Worm (Caenorhabditis elegans): ENCODE measurements around the gene C05C10.2.
A peak's percentile ranks its signal among the peaks of the same experiment; 100 is the strongest.

The C05C10.2 gene

DNA sequence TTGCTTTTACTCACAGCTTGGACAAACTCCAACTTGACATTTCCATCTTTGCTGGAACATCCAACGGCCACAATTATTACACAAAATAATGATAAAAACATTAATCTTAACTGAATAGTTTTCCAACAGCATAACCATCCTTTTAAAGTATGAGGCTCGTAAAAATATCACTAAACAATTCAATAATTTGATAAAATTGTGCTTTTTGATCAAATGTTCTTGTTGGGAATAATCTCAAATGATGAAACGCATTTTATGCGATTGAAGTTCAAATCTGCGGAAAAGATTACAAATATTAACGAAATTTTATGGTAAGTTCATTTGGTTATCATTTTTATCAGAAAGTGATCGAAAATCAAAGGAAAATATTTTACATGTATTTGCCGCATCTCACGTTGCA, 1.6 kb upstream of the C05C10.2 start, which contains the start of gene pho-10:
TSS of gene pho-10 (minus strand) at position 101 of the 400 bp plus-strand sequence.
- no peak for TF ChIP-seq mcd-1 (GFP tag; IDR thresholded peaks at IDR 0.05)
- TF ChIP-seq nhr-120 (GFP tag; IDR thresholded peaks at IDR 0.05): no peak
- no peak for TF ChIP-seq hrde-1 (tag; optimal IDR thresholded peaks at IDR 0.05; ENCODE audit: borderline replicate concordance)
- TF ChIP-seq rpc-1 (optimal IDR thresholded peaks at IDR 0.05): no peak
- TF ChIP-seq rpc-1 (tag; optimal IDR thresholded peaks at IDR 0.05): no peak
- TF ChIP-seq madf-3 (GFP tag; IDR thresholded peaks at IDR 0.05): no peak
- TF ChIP-seq Y53G8AR.9 (GFP tag; conservative IDR thresholded peaks at IDR 0.05): no peak
- no peak for TF ChIP-seq bed-2 (GFP tag; IDR thresholded peaks at IDR 0.05)
- TF ChIP-seq Y95B8A.8 (GFP tag; IDR thresholded peaks at IDR 0.05): no peak
- no peak for TF ChIP-seq snpc-3.4 (tag; optimal IDR thresholded peaks at IDR 0.05)
- TF ChIP-seq madf-6 (GFP tag; IDR thresholded peaks at IDR 0.05): no peak
- TF ChIP-seq snpc-4 (GFP tag; optimal IDR thresholded peaks at IDR 0.05): no peak
- no peak for TF ChIP-seq snpc-4 (tag; optimal IDR thresholded peaks at IDR 0.05)
- no peak for TF ChIP-seq sdz-38 (tag; optimal IDR thresholded peaks at IDR 0.05)

DNA sequence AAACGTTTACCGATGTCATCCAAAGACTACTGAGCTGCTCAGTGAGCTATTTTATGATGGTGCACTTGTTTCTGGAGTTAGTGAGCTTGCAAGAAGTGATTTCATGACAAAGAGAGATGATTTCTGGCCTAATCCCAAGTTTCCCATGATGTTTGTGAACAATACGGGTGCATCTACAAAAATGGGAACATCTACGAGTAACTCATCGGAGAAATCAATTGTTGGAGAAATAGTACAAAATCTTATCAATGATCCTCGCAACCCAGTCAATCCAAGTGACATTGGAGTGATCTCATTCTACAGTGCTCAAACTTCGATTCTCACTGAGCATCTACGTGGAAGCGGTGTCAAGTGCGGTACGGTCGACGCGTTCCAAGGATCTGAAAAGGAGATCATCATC, 6.5 kb downstream of the C05C10.2 start:
- TF ChIP-seq repo-1 (tag; optimal IDR thresholded peaks at IDR 0.05) (no peak), ztf-3 (GFP tag; optimal IDR thresholded peaks at IDR 0.05) (no peak), lin-35 (GFP tag; optimal IDR thresholded peaks at IDR 0.05) (no peak), nhr-80 (tag; optimal IDR thresholded peaks at IDR 0.05) (no peak), nhr-120 (GFP tag; IDR thresholded peaks at IDR 0.05) (no peak), F22D6.2 (tag; optimal IDR thresholded peaks at IDR 0.05) (no peak), B0336.3 (GFP tag; IDR thresholded peaks at IDR 0.05) (no peak), dpff-1 (tag; optimal IDR thresholded peaks at IDR 0.05) (no peak)

DNA sequence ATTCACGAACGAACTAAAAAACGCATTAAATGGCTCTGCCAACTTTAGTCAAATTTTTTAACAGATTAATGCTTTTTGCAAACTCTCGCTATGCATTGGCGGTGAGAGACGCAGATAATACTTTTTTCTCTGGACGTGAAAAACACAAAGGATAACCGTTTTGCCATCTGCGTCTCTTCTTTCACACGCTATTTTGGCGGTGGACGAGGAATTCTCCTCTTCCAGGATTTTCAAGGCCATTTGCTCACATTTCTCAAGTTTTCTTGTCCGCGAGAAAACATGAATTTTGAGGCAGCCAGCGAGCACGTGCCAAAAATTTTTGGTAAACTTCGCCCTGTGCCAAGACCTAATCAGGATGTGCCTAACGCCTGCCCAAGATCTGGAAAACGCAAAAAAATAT, 9.0 kb downstream of the C05C10.2 start:
- TF ChIP-seq bed-1 (GFP tag; IDR thresholded peaks at IDR 0.05) (no peak), aptf-2 (GFP tag; conservative IDR thresholded peaks at IDR 0.05) (no peak), atf-7 (tag; optimal IDR thresholded peaks at IDR 0.05) (no peak), unc-62 (GFP tag; optimal IDR thresholded peaks at IDR 0.05) (no peak), D2030.7 (GFP tag; IDR thresholded peaks at IDR 0.05) (no peak), sdz-38 (tag; optimal IDR thresholded peaks at IDR 0.05) (no peak), ekl-4 (GFP tag; IDR thresholded peaks at IDR 0.05) (no peak), let-526 (GFP tag; IDR thresholded peaks at IDR 0.05) (no peak), lin-40 (tag; optimal IDR thresholded peaks at IDR 0.05) (no peak), F37B4.10 (GFP tag; IDR thresholded peaks at IDR 0.05) (no peak), efl-1 (GFP tag; optimal IDR thresholded peaks at IDR 0.05) (no peak), lir-1 (GFP tag; conservative IDR thresholded peaks at IDR 0.05) (no peak), B0336.3 (GFP tag; IDR thresholded peaks at IDR 0.05) (no peak), ama-1 (optimal IDR thresholded peaks at IDR 0.05) (no peak), ama-1 (GFP tag; optimal IDR thresholded peaks at IDR 0.05) (no peak), ztf-26 (tag; optimal IDR thresholded peaks at IDR 0.05) (no peak), ztf-25 (GFP tag; IDR thresholded peaks at IDR 0.05) (no peak), ztf-3 (GFP tag; optimal IDR thresholded peaks at IDR 0.05) (no peak), pbrm-1 (GFP tag; IDR thresholded peaks at IDR 0.05) (0 out of 2 replicates have a peak, but pooled peaks have one; percentile 9), somi-1 (GFP tag; optimal IDR thresholded peaks at IDR 0.05) (no peak), zfh-2 (GFP tag; conservative IDR thresholded peaks at IDR 0.05) (0 out of 2 replicates have a peak, but pooled peaks have one; percentile 20), bed-2 (GFP tag; IDR thresholded peaks at IDR 0.05) (0 out of 2 replicates have a peak, but pooled peaks have one; percentile 37), F23B12.7 (tag; optimal IDR thresholded peaks at IDR 0.05; ENCODE audit: insufficient read depth) (no peak), hmg-1.2 (GFP tag; IDR thresholded peaks at IDR 0.05) (peak; percentile 87), egl-44 (GFP tag; IDR thresholded peaks at IDR 0.05) (no peak), F57A8.1 (GFP tag; optimal IDR thresholded peaks at IDR 0.05) (no peak), attf-6 (GFP tag; IDR thresholded peaks at IDR 0.05) (no peak), attf-5 (GFP tag; optimal IDR thresholded peaks at IDR 0.05) (peak; percentile 57), K11D2.4 (GFP tag; IDR thresholded peaks at IDR 0.05) (0 out of 2 replicates have a peak, but pooled peaks have one; percentile 31), B0261.1 (tag; optimal IDR thresholded peaks at IDR 0.05) (no peak), lag-1 (GFP tag; IDR thresholded peaks at IDR 0.05) (no peak)
